Worm (Caenorhabditis elegans) whole organism, L4 larva: Measurements from ENCODE around the gene C50B8.4.

Experiments used
- F10B5.3 ChIP-seq: sonication (generic microtip); optimal IDR thresholded peaks from 2 replicates; lab custom pipeline; 2016; ENCODE audit warnings: mild to moderate bottlenecking, missing genetic modification characterization, missing compliant biosample characterization
- F44E2.7 ChIP-seq: fragments of 200-800 bp; sonication (Bioruptor generic); IDR thresholded peaks from 2 replicates; pipeline ENCODE4 v2.1.2; 2022; ENCODE audit warnings: missing genetic modification characterization, missing compliant biosample characterization
- F49E8.2 ChIP-seq: sonication (generic microtip); optimal IDR thresholded peaks from 2 replicates; lab custom pipeline; 2016; ENCODE audit warnings: missing compliant biosample characterization, mild to moderate bottlenecking, missing genetic modification characterization, borderline replicate concordance
- R02D3.7 ChIP-seq: fragments of 150-350 bp; sonication (generic microtip); optimal IDR thresholded peaks from 3 replicates; lab custom pipeline; 2014; ENCODE audit warnings: missing biosample characterization, missing genetic modification characterization
- T20F7.1 ChIP-seq: fragments of 200-800 bp; sonication (Bioruptor generic); optimal IDR thresholded peaks from 2 replicates; lab custom pipeline; 2018; ENCODE audit warnings: mild to moderate bottlenecking, missing genetic modification characterization, missing compliant biosample characterization
- Y48G9A.11 ChIP-seq: fragments of 200-800 bp; sonication (Bioruptor generic); IDR thresholded peaks from 2 replicates; pipeline ENCODE4 v1.3.6; 2022; ENCODE audit warnings: missing genetic modification reagents, missing genetic modification characterization, missing compliant biosample characterization
- ZK546.5 ChIP-seq, 2 experiments: sonication (generic microtip); optimal IDR thresholded peaks; 2 replicates each; lab custom pipeline; 2017; ENCODE audit warnings: missing biosample characterization in 2 of 2, missing genetic modification characterization in 2 of 2
- aha-1 ChIP-seq: fragments of 150-350 bp; peaks from one replicate; lab custom pipeline; 2014; ENCODE audit warnings: missing biosample characterization, missing genetic modification characterization
- ces-1 ChIP-seq: fragments of 150-350 bp; sonication (generic microtip); optimal IDR thresholded peaks from 4 replicates; lab custom pipeline; 2014; ENCODE audit warnings: missing biosample characterization, missing genetic modification reagents, missing genetic modification characterization
- dmd-8 ChIP-seq: fragments of 200-800 bp; sonication (Bioruptor generic); IDR thresholded peaks from 2 replicates; pipeline ENCODE4 v1.3.6; 2022; ENCODE audit warnings: missing genetic modification characterization, missing compliant biosample characterization
- dpl-1 ChIP-seq: fragments of 150-350 bp; optimal IDR thresholded peaks from 2 replicates; lab custom pipeline; 2014; ENCODE audit warnings: missing biosample characterization, missing genetic modification reagents, missing genetic modification characterization
- egl-27 ChIP-seq: sonication (generic microtip); optimal IDR thresholded peaks from 3 replicates; lab custom pipeline; 2017; ENCODE audit warnings: missing biosample characterization, missing genetic modification reagents, missing genetic modification characterization
- fos-1 ChIP-seq: fragments of 150-350 bp; optimal IDR thresholded peaks from 2 replicates; lab custom pipeline; 2014; ENCODE audit warnings: missing biosample characterization, missing genetic modification characterization
- gei-8 ChIP-seq: fragments of 200-800 bp; sonication (Bioruptor generic); optimal IDR thresholded peaks from 2 replicates; lab custom pipeline; 2018; ENCODE audit warnings: mild to moderate bottlenecking, missing genetic modification characterization, missing compliant biosample characterization
- hif-1 ChIP-seq, 2 experiments: sonication (generic microtip); optimal IDR thresholded peaks; 2 replicates each; lab custom pipeline; 2016 to 2017; ENCODE audit warnings: missing compliant biosample characterization in 2 of 2, missing genetic modification characterization in 2 of 2, missing genetic modification reagents in 2 of 2, missing genotype in 2 of 2, mild to moderate bottlenecking in 1 of 2
- hlh-30 ChIP-seq: sonication (generic microtip); optimal IDR thresholded peaks from 2 replicates; lab custom pipeline; 2017; ENCODE audit warnings: antibody characterized with exemption, mild to moderate bottlenecking, missing genetic modification characterization, missing compliant biosample characterization; ENCODE audit not compliant: insufficient read depth
- lin-15B ChIP-seq: fragments of 150-350 bp; sonication (generic microtip); optimal IDR thresholded peaks from 3 replicates; lab custom pipeline; 2014; ENCODE audit warnings: missing biosample characterization, missing genetic modification characterization
- lin-29 ChIP-seq: fragments of 200-800 bp; sonication (Bioruptor generic); IDR thresholded peaks from 2 replicates; pipeline ENCODE4 v1.3.6; 2022; ENCODE audit warnings: missing genetic modification reagents, missing genetic modification characterization, missing compliant biosample characterization
- lin-38 ChIP-seq: fragments of 200-800 bp; sonication (Bioruptor generic); IDR thresholded peaks from 2 replicates; pipeline ENCODE4 v1.3.6; 2022; ENCODE audit warnings: missing genetic modification reagents, missing genetic modification characterization, missing compliant biosample characterization
- lir-3 ChIP-seq: sonication (generic microtip); optimal IDR thresholded peaks from 2 replicates; lab custom pipeline; 2016; ENCODE audit warnings: mild to moderate bottlenecking, missing genetic modification characterization, missing compliant biosample characterization
- mdl-1 ChIP-seq, 2 experiments: fragments of 150-350 bp in 1 of 2; sonication (generic microtip) in 1 of 2; optimal IDR thresholded peaks; 2 replicates each; lab custom pipeline; 2014 to 2017; ENCODE audit warnings: missing biosample characterization in 2 of 2, missing genetic modification characterization in 2 of 2
- mdt-29 ChIP-seq: fragments of 200-800 bp; sonication (Bioruptor generic); IDR thresholded peaks from 2 replicates; pipeline ENCODE4 v1.3.6; 2022; ENCODE audit warnings: missing genetic modification reagents, missing genetic modification characterization, missing compliant biosample characterization
- mxl-2 ChIP-seq: fragments of 200-800 bp; sonication (Bioruptor generic); conservative IDR thresholded peaks from 2 replicates; pipeline ENCODE4 v1.3.6; 2022; ENCODE audit warnings: missing genetic modification reagents, missing genetic modification characterization, missing compliant biosample characterization
- mxl-3 ChIP-seq: fragments of 200-800 bp; sonication (Bioruptor generic); optimal IDR thresholded peaks from 2 replicates; lab custom pipeline; 2018; ENCODE audit warnings: mild to moderate bottlenecking, missing genetic modification characterization, missing compliant biosample characterization
- nhr-10 ChIP-seq: fragments of 150-350 bp; optimal IDR thresholded peaks from 2 replicates; lab custom pipeline; 2014; ENCODE audit warnings: missing biosample characterization, missing genetic modification characterization
- nhr-237 ChIP-seq: sonication (generic microtip); optimal IDR thresholded peaks from 2 replicates; lab custom pipeline; 2017; ENCODE audit warnings: missing biosample characterization, missing genetic modification characterization
- nhr-41 ChIP-seq: fragments of 200-800 bp; sonication (Bioruptor generic); IDR thresholded peaks from 2 replicates; pipeline ENCODE4 v1.3.6; 2022; ENCODE audit warnings: missing genetic modification reagents, missing genetic modification characterization, missing compliant biosample characterization
- php-3 ChIP-seq: fragments of 200-800 bp; sonication (Bioruptor generic); IDR thresholded peaks from 2 replicates; pipeline ENCODE4 v1.3.6; 2022; ENCODE audit warnings: missing genetic modification reagents, missing genetic modification characterization, missing compliant biosample characterization
- pqm-1 ChIP-seq: sonication (generic microtip); optimal IDR thresholded peaks from 2 replicates; lab custom pipeline; 2017; ENCODE audit warnings: missing biosample characterization, missing genetic modification characterization
- saeg-2 ChIP-seq: fragments of 200-800 bp; sonication (Bioruptor generic); IDR thresholded peaks from 2 replicates; pipeline ENCODE4 v1.3.6; 2022; ENCODE audit warnings: missing genetic modification reagents, missing genetic modification characterization, missing compliant biosample characterization
- set-16 ChIP-seq: fragments of 200-800 bp; sonication (Bioruptor generic); IDR thresholded peaks from 2 replicates; pipeline ENCODE4 v1.3.6; 2022; ENCODE audit warnings: missing genetic modification reagents, missing genetic modification characterization, missing compliant biosample characterization
- snpc-1.2 ChIP-seq: fragments of 200-800 bp; sonication (Bioruptor generic); IDR thresholded peaks from 2 replicates; pipeline ENCODE4 v1.3.6; 2022; ENCODE audit warnings: missing genetic modification reagents, missing genetic modification characterization, missing compliant biosample characterization
- spr-1 ChIP-seq: sonication (generic microtip); optimal IDR thresholded peaks from 2 replicates; lab custom pipeline; 2016; ENCODE audit warnings: mild to moderate bottlenecking, missing genetic modification characterization, missing compliant biosample characterization
- unc-62 ChIP-seq, 3 experiments: fragments of 150-350 bp in 1 of 3; sonication (generic microtip); optimal IDR thresholded peaks in 2 of 3; peaks in 1 of 3; 1 replicate in 1 of 3; 2 replicates in 2 of 3; lab custom pipeline; 2014 to 2017; ENCODE audit warnings: missing biosample characterization in 3 of 3, missing genetic modification characterization in 3 of 3, missing genetic modification reagents in 3 of 3, missing genotype in 1 of 3
- zag-1 ChIP-seq: fragments of 150-350 bp; optimal IDR thresholded peaks from 2 replicates; lab custom pipeline; 2014; ENCODE audit warnings: missing biosample characterization, missing genetic modification characterization
- zfp-3 ChIP-seq: fragments of 200-800 bp; sonication (Bioruptor generic); conservative IDR thresholded peaks from 2 replicates; pipeline ENCODE4 v1.3.6; 2022; ENCODE audit warnings: missing genetic modification reagents, missing genetic modification characterization, missing compliant biosample characterization

The C50B8.4 gene

DNA sequence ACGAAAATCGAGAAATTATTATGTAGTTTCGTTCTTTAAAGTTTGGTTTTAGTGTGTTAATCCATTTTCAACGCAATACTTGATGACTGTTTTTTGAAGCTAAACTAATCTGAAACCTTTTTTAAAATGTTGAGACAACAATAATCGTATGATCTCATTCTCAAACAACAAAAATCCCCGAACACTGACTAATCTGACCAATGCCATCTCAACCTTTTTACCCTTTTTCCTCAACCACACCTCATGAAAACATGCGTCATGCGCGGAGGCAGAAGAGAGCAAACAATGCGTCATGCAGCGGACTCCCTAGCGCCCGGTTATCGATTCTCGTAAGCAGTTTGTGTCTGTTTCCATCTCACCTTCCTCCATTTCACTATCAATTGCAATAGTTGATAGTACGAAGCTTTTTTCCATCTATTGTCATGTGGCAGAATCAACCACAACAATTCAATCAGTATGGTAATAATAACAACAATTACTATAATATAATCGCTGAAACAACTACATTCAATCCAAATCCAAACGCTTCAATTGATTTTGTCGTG, at the start of gene C50B8.4 (continued):
- TF ChIP-seq F10B5.3 (tag; lab: Kevin White, UChicago) (no peak), egl-27 (tag; lab: Kevin White, UChicago) (no peak), unc-62 (GFP tag; optimal IDR thresholded peaks at IDR 0.05 in 1 of 2; lab: Kevin White, UChicago) (peak in 1 of 2 experiments; percentile 25), unc-62 (tag; optimal IDR thresholded peaks at IDR 0.05; lab: Kevin White, UChicago) (no peak), zag-1 (tag; lab: Kevin White, UChicago) (no peak), aha-1 (tag; lab: Kevin White, UChicago) (peak; percentile 95), mdl-1 (tag; optimal IDR thresholded peaks at IDR 0.05; lab: Kevin White, UChicago) (no peak), lin-29 (GFP tag; lab: Robert Waterston, UW) (no peak), gei-8 (no peak), lin-38 (GFP tag; lab: Robert Waterston, UW) (no peak), mxl-3 (GFP tag; lab: Kevin White, UChicago) (peak; percentile 40), lin-15B (tag; lab: Kevin White, UChicago) (no peak), fos-1 (no peak), ces-1 (no peak), pqm-1 (tag; lab: Kevin White, UChicago) (peak; percentile 66), lir-3 (tag; lab: Kevin White, UChicago) (no peak), dmd-8 (GFP tag; lab: Robert Waterston, UW) (no peak), mdt-29 (GFP tag; lab: Robert Waterston, UW) (no peak), R02D3.7 (tag; lab: Kevin White, UChicago) (no peak), nhr-237 (tag; lab: Kevin White, UChicago) (no peak)
- TF ChIP-seq, all 104 proteins: peak for 12

DNA sequence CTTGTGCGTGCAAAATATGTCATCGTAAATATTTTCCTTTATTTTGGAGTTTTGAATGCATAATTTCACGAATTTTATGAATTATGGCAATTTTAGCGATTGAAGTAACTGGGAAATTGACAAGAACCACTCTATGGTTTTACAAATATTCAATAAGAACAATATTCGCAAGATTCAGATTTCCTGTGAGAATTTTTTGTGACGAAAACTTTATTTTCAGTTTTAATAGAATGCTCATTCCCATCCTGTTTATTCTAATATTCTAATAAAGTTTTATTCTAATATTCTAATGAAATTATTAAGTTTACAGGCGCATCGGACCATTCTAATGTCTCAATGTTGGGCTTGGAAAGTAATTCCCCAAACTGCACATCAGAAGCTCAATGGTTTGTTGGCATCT, 48.6 kb upstream of the C50B8.4 start, which contains the start of gene R11G10.3:
Gene R11G10.3, plus strand, starts transcription at position 301 of the 400 bp plus-strand sequence.
- TF ChIP-seq F44E2.7 (GFP tag; lab: Robert Waterston, UW): no peak
- TF ChIP-seq nhr-41: no peak
- TF ChIP-seq zfp-3 (GFP tag; lab: Robert Waterston, UW): no peak
- no peak for TF ChIP-seq hlh-30 (tag; lab: Kevin White, UChicago)
- no peak for TF ChIP-seq hif-1 (tag; optimal IDR thresholded peaks at IDR 0.05; lab: Kevin White, UChicago)
- TF ChIP-seq set-16: no peak
- TF ChIP-seq F49E8.2 (tag; lab: Kevin White, UChicago): no peak
- no peak for TF ChIP-seq mdt-29 (GFP tag; lab: Robert Waterston, UW)
- TF ChIP-seq lin-15B (tag; lab: Kevin White, UChicago): no peak
- no peak for TF ChIP-seq php-3
- TF ChIP-seq saeg-2 (GFP tag; lab: Robert Waterston, UW): no peak
- TF ChIP-seq T20F7.1 (GFP tag; lab: Kevin White, UChicago): no peak
- TF ChIP-seq spr-1 (tag; lab: Kevin White, UChicago): no peak
- no peak for TF ChIP-seq ces-1
- no peak for TF ChIP-seq nhr-10
- TF ChIP-seq dpl-1 (GFP tag; lab: Kevin White, UChicago): no peak
- no peak for TF ChIP-seq snpc-1.2 (GFP tag; lab: Robert Waterston, UW)
- TF ChIP-seq ZK546.5 (tag; optimal IDR thresholded peaks at IDR 0.05; lab: Kevin White, UChicago): no peak
- TF ChIP-seq mxl-2 (GFP tag; lab: Robert Waterston, UW): no peak

ce11 chrV:13527236-13527635, 44.6 kb upstream of the C50B8.4 start:
- peak; percentile 98 for TF ChIP-seq Y48G9A.11 (GFP tag; lab: Robert Waterston, UW)
